Worm (Caenorhabditis elegans): ENCODE results near the gene T28A8.8.
A peak's percentile ranks its signal among the peaks of the same experiment; 100 is the strongest.

Gene T28A8.8

DNA sequence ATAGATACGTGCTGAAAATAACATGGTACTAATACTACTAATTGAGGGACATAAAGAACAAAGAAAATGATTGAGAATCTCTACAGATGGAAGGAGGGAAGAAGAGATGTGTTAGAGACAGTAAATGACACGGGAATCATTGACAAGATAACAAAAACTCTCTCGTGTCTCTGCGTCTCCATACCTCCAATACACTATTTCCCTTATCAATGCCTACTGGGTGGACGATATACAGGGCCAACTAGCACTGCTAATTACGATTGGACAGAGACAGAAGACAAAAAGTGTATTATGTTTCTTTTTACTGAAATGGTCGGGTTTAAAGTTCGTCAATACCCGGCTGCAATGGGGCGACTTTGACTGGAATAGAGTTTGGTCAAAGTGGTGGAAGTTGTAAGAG is 42.0 kb downstream of the T28A8.8 start (continued):
- TF ChIP-seq nhr-237 (tag; optimal IDR thresholded peaks at IDR 0.05), result no peak
- no peak for TF ChIP-seq nhr-77 (tag; optimal IDR thresholded peaks at IDR 0.05)
- no peak for TF ChIP-seq nhr-11 (tag; optimal IDR thresholded peaks at IDR 0.05)
- no peak for TF ChIP-seq nhr-84 (tag; optimal IDR thresholded peaks at IDR 0.05)
- TF ChIP-seq tlp-1 (tag; optimal IDR thresholded peaks at IDR 0.05), result no peak
- TF ChIP-seq elt-2 (tag; optimal IDR thresholded peaks at IDR 0.05), result peak; percentile 59
- no peak for TF ChIP-seq unc-62 (GFP tag; optimal IDR thresholded peaks at IDR 0.05)
- TF ChIP-seq aly-2 (tag; optimal IDR thresholded peaks at IDR 0.05), result no peak
- no peak for TF ChIP-seq hlh-4 (tag; optimal IDR thresholded peaks at IDR 0.05)
- no peak for TF ChIP-seq unc-130 (tag; optimal IDR thresholded peaks at IDR 0.05)
- no peak for TF ChIP-seq lsy-2 (tag; optimal IDR thresholded peaks at IDR 0.05)
- no peak for TF ChIP-seq Y116A8C.19 (tag; optimal IDR thresholded peaks at IDR 0.05; ENCODE audit: borderline replicate concordance)
- TF ChIP-seq unc-98 (GFP tag; IDR thresholded peaks at IDR 0.05), result no peak
- TF ChIP-seq lin-39 (tag; optimal IDR thresholded peaks at IDR 0.05), result no peak
- TF ChIP-seq lin-35 (GFP tag; optimal IDR thresholded peaks at IDR 0.05), result peak in 1 of 2 experiments; percentile 36
- TF ChIP-seq nhr-47 (tag; optimal IDR thresholded peaks at IDR 0.05), result no peak
- no peak for TF ChIP-seq nhr-90 (tag; optimal IDR thresholded peaks at IDR 0.05; ENCODE audit: poor library complexity)
- no peak for TF ChIP-seq dpl-1 (GFP tag; optimal IDR thresholded peaks at IDR 0.05)
- TF ChIP-seq mep-1 (tag; optimal IDR thresholded peaks at IDR 0.05), result no peak
- no peak for TF ChIP-seq lin-15B (tag; optimal IDR thresholded peaks at IDR 0.05)
- TF ChIP-seq snpc-4 (tag; optimal IDR thresholded peaks at IDR 0.05), result no peak
- peak; percentile 67 to 92 (median 87) for TF ChIP-seq elt-3 (tag; optimal IDR thresholded peaks at IDR 0.05)

DNA sequence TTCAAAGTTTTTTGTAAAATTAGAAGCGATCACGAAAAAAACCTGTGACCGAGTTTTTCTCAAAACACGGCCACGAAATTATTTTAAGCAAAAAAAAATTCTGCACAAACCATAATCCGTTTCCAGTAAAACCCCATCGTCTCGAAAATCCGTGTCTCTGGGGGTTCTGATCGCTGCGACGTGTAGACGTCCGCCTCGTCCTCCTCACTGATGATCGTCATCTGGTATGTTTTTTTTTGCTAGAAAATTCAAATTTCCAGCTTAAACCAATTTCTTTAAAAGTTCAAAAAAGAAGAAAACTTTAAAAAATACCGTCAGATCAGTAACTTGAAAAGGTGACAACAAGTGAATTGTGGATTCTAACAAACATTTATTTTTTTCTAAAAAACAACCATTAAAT is 43.9 kb downstream of the T28A8.8 start, which contains the start of gene Y76A2B.4:
TSS of gene Y76A2B.4 (minus strand) at position 241 of the 400 bp plus-strand sequence.
- no peak for TF ChIP-seq lir-3 (tag; optimal IDR thresholded peaks at IDR 0.05; ENCODE audit: poor library complexity)
- peak; percentile 61 for TF ChIP-seq ama-1 (optimal IDR thresholded peaks at IDR 0.05)
- no peak for TF ChIP-seq lin-14 (GFP tag; optimal IDR thresholded peaks at IDR 0.05)
- TF ChIP-seq lin-13 (GFP tag; optimal IDR thresholded peaks at IDR 0.05), result no peak

ce11 chrIII:13548982-13549381 is 46.4 kb downstream of the T28A8.8 start, which contains the start of gene mmad-1:
Gene mmad-1, minus strand, starts transcription at chrIII:13549005.
- TF ChIP-seq mab-9 (GFP tag; IDR thresholded peaks at IDR 0.05), result no peak
- TF ChIP-seq C16A3.4 (tag; optimal IDR thresholded peaks at IDR 0.05), result no peak
- no peak for TF ChIP-seq ces-1 (GFP tag; optimal IDR thresholded peaks at IDR 0.05)
- no peak for TF ChIP-seq isw-1 (GFP tag; IDR thresholded peaks at IDR 0.05)
- TF ChIP-seq lin-14 (GFP tag; optimal IDR thresholded peaks at IDR 0.05), result peak; percentile 93
- TF ChIP-seq unc-62 (GFP tag; optimal IDR thresholded peaks at IDR 0.05), result no peak
- TF ChIP-seq tbx-2 (tag; optimal IDR thresholded peaks at IDR 0.05), result peak; percentile 60
- TF ChIP-seq nhr-237 (tag; optimal IDR thresholded peaks at IDR 0.05), result no peak
- no peak for TF ChIP-seq vab-15 (tag; optimal IDR thresholded peaks at IDR 0.05)
- peak in 2 of 3 experiments; percentile 19 to 51 for TF ChIP-seq ceh-82 (tag; optimal IDR thresholded peaks at IDR 0.05)
- no peak for TF ChIP-seq nhr-76 (tag; optimal IDR thresholded peaks at IDR 0.05)
- no peak for TF ChIP-seq Y116A8C.19 (tag; optimal IDR thresholded peaks at IDR 0.05; ENCODE audit: borderline replicate concordance)
- no peak for TF ChIP-seq ceh-88 (GFP tag; IDR thresholded peaks at IDR 0.05)
- no peak for TF ChIP-seq C34B4.2 (tag; optimal IDR thresholded peaks at IDR 0.05)
- TF ChIP-seq ceh-90 (tag; optimal IDR thresholded peaks at IDR 0.05), result no peak
- TF ChIP-seq nhr-11 (tag; optimal IDR thresholded peaks at IDR 0.05), result no peak
- TF ChIP-seq unc-30 (tag; optimal IDR thresholded peaks at IDR 0.05), result no peak
- no peak for TF ChIP-seq ztf-11 (tag; optimal IDR thresholded peaks at IDR 0.05)
- peak; percentile 10 for TF ChIP-seq ceh-8 (GFP tag; optimal IDR thresholded peaks at IDR 0.05)
- no peak for TF ChIP-seq pag-3 (tag; optimal IDR thresholded peaks at IDR 0.05; ENCODE audit: borderline replicate concordance, insufficient read depth)
- no peak for TF ChIP-seq grh-1 (GFP tag; IDR thresholded peaks at IDR 0.05)
- no peak for TF ChIP-seq rnt-1 (tag; optimal IDR thresholded peaks at IDR 0.05)
- TF ChIP-seq irx-1 (tag; optimal IDR thresholded peaks at IDR 0.05), result no peak
- TF ChIP-seq ztf-4 (tag; optimal IDR thresholded peaks at IDR 0.05), result peak; percentile 31
- no peak for TF ChIP-seq fkh-4 (tag; optimal IDR thresholded peaks at IDR 0.05; ENCODE audit: borderline replicate concordance)
- peak; percentile 40 to 41 for TF ChIP-seq efl-1 (optimal IDR thresholded peaks at IDR 0.05)
- TF ChIP-seq efl-1 (GFP tag; optimal IDR thresholded peaks at IDR 0.05 in 1 of 2), result peak; percentile 4 to 43
- no peak for TF ChIP-seq efl-3 (GFP tag; optimal IDR thresholded peaks at IDR 0.05)
- TF ChIP-seq elt-2 (tag; optimal IDR thresholded peaks at IDR 0.05), result peak; percentile 24
- TF ChIP-seq fkh-8 (tag; optimal IDR thresholded peaks at IDR 0.05), result peak; percentile 73
- TF ChIP-seq mep-1 (tag; optimal IDR thresholded peaks at IDR 0.05), result peak; percentile 73
